Worm (Caenorhabditis elegans) whole organism, L2 larva: ENCODE results near the gene C17G10.10.

ENCODE experiments used
- ama-1 ChIP-seq: fragments of 150-350 bp; optimal IDR thresholded peaks from 2 replicates; lab custom pipeline; 2018; ENCODE audit warnings: inconsistent platforms
- ceh-82 ChIP-seq: fragments of 150-350 bp; optimal IDR thresholded peaks from 2 replicates; lab custom pipeline; 2014; ENCODE audit warnings: missing biosample characterization, missing genetic modification characterization
- lin-13 ChIP-seq: fragments of 150-350 bp; optimal IDR thresholded peaks from 2 replicates; lab custom pipeline; 2014; ENCODE audit warnings: missing biosample characterization, missing genetic modification reagents, missing genetic modification characterization
- lsy-2 ChIP-seq, 2 experiments: fragments of 150-350 bp in 1 of 2; sonication (generic microtip) in 1 of 2; optimal IDR thresholded peaks; 2 replicates each; lab custom pipeline; 2014 to 2017; ENCODE audit warnings: missing biosample characterization in 2 of 2, missing genetic modification characterization in 2 of 2
- nhr-12 ChIP-seq: fragments of 150-350 bp; optimal IDR thresholded peaks from 2 replicates; lab custom pipeline; 2014; ENCODE audit warnings: missing biosample characterization, missing genetic modification characterization
- nhr-77 ChIP-seq: fragments of 150-350 bp; optimal IDR thresholded peaks from 2 replicates; lab custom pipeline; 2014; ENCODE audit warnings: missing biosample characterization, missing genetic modification characterization
- skn-1 ChIP-seq: sonication (generic microtip); optimal IDR thresholded peaks from 2 replicates; lab custom pipeline; 2017; ENCODE audit warnings: missing biosample characterization, missing genetic modification characterization
- snpc-4 ChIP-seq: fragments of 150-350 bp; optimal IDR thresholded peaks from 2 replicates; lab custom pipeline; 2014; ENCODE audit warnings: missing biosample characterization, missing genetic modification characterization
- ztf-11 ChIP-seq: sonication (generic microtip); optimal IDR thresholded peaks from 2 replicates; lab custom pipeline; 2017; ENCODE audit warnings: missing biosample characterization, missing genetic modification characterization

ce11 chrII:5592857-5593256, 6.3 kb downstream of the C17G10.10 start:
- TF ChIP-seq ama-1 (lab: Kevin White, UChicago) (no peak), snpc-4 (tag; lab: Kevin White, UChicago) (no peak), skn-1 (tag; lab: Kevin White, UChicago) (no peak), nhr-77 (tag; lab: Kevin White, UChicago) (no peak), lsy-2 (tag; optimal IDR thresholded peaks at IDR 0.05; lab: Kevin White, UChicago) (no peak), ztf-11 (tag; lab: Kevin White, UChicago) (no peak), nhr-12 (tag; lab: Kevin White, UChicago) (no peak), ceh-82 (tag; lab: Kevin White, UChicago) (no peak), lin-13 (GFP tag; lab: Kevin White, UChicago) (no peak)
